Worm (Caenorhabditis elegans): Measurements from ENCODE around the gene eor-2.
A peak's percentile ranks its signal among the peaks of the same experiment; 100 is the strongest.

eor-2 gene

DNA sequence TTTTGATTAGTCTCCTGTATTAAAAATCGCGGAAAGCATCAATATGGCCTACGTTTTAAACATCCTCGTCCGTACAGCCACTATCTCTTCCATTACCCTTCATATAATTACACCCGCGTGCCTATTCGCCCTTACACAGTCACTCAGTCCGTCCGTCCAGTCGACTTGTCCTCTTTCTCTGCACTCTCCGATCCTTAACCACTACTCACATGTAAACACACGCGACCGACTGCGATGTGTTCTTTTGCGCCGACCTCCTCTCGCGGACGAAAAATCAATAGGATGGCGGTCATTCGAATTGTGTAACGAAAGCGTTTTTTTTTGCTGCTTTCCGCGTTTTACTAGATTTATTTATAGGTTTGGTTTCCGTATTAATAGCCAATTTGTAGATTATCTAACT is at the start of gene eor-2:
Gene eor-2, plus strand, starts transcription at position 342 of the 400 bp plus-strand sequence.
- peak; percentile 27 for TF ChIP-seq F13C5.2 (tag; optimal IDR thresholded peaks at IDR 0.05)
- TF ChIP-seq tbx-11 (GFP tag; IDR thresholded peaks at IDR 0.05): no peak
- no peak for TF ChIP-seq ama-1 (optimal IDR thresholded peaks at IDR 0.05)
- TF ChIP-seq ceh-13 (GFP tag; optimal IDR thresholded peaks at IDR 0.05): no peak
- TF ChIP-seq flt-1 (GFP tag; IDR thresholded peaks at IDR 0.05): peak; percentile 3; the same call in 1 of the 2 replicates
- no peak for TF ChIP-seq hnd-1 (tag; optimal IDR thresholded peaks at IDR 0.05)

DNA sequence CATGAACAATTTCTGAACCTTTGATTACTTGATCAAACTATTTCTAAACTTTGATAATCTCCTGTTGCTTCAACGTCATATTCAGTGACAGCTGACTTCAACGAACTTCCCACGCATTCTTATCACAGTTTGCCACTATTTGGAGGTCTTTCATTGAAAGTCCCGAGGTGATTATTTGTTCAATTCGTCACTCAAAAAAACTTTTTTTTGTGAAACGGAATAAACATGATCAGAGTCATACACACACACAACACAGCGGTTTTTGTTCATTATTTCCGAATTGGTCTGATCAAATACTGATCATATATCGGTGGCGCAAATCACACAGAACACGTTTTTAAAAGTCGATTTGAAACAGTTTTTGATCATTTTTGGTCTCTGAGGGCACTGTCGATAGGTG is 46.4 kb upstream of the eor-2 start:
- no peak for TF ChIP-seq tbx-37 (GFP tag; conservative IDR thresholded peaks at IDR 0.05)
- TF ChIP-seq flt-1 (GFP tag; IDR thresholded peaks at IDR 0.05): no peak
- no peak for TF ChIP-seq hnd-1 (tag; optimal IDR thresholded peaks at IDR 0.05)
- no peak for TF ChIP-seq tbx-11 (GFP tag; IDR thresholded peaks at IDR 0.05)
- TF ChIP-seq hmbx-1 (tag; optimal IDR thresholded peaks at IDR 0.05): no peak
- TF ChIP-seq B0310.2 (tag; optimal IDR thresholded peaks at IDR 0.05): no peak
- no peak for TF ChIP-seq scrt-1 (GFP tag; IDR thresholded peaks at IDR 0.05)
- TF ChIP-seq hmg-4 (GFP tag; optimal IDR thresholded peaks at IDR 0.05): no peak
- TF ChIP-seq pes-1 (GFP tag; IDR thresholded peaks at IDR 0.05): no peak

- TF ChIP-seq hmbx-1 (tag; optimal IDR thresholded peaks at IDR 0.05): no peak
- TF ChIP-seq hnd-1 (tag; optimal IDR thresholded peaks at IDR 0.05): no peak
- no peak for TF ChIP-seq scrt-1 (GFP tag; IDR thresholded peaks at IDR 0.05)
- TF ChIP-seq sea-1 (GFP tag; conservative IDR thresholded peaks at IDR 0.05): no peak
- no peak for TF ChIP-seq ets-7 (tag; optimal IDR thresholded peaks at IDR 0.05)
- no peak for TF ChIP-seq F13C5.2 (tag; optimal IDR thresholded peaks at IDR 0.05)
- TF ChIP-seq hmg-4 (GFP tag; optimal IDR thresholded peaks at IDR 0.05): no peak
- no peak for TF ChIP-seq tbx-11 (GFP tag; IDR thresholded peaks at IDR 0.05)
These were observed 45.4 kb upstream of the eor-2 start for ce11 chrX:14557352-14557935.

DNA sequence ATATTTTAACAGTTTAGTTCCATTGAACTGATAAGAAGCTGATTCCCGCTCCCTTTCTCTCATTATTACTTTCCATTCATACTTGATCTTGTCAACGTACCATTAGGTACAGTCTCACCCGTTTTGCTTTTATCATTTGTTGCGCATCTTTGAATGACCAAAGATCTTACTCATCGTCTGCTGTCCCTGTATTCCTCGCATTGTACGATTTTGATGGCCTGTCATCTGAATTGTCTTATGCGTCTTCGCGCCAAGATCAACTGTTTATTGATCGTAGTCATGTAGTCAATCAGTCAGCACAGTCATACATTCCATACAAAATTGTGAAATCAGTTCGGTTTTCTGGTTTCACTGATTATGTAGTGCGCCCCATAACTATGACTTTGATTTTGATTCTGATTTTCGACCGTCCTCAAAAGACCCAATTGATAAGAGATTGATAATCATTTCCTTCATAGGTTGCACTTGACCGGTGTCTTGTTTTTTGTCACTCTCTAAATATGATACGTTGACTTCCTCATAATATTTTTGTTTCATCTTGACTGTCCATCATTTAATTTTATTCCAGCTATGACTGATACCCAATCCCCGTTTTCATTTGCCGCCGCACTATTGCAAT is 44.8 kb upstream of the eor-2 start, which contains the start of gene nhr-3:
Gene nhr-3, plus strand, starts transcription at position 569 of the 619 bp plus-strand sequence.
- TF ChIP-seq hmbx-1 (tag; optimal IDR thresholded peaks at IDR 0.05) (no peak), ets-7 (tag; optimal IDR thresholded peaks at IDR 0.05) (no peak), hmg-4 (GFP tag; optimal IDR thresholded peaks at IDR 0.05) (no peak), tbx-11 (GFP tag; IDR thresholded peaks at IDR 0.05) (no peak), B0310.2 (tag; optimal IDR thresholded peaks at IDR 0.05) (no peak), tbx-37 (GFP tag; conservative IDR thresholded peaks at IDR 0.05) (no peak), aly-1 (tag; optimal IDR thresholded peaks at IDR 0.05) (no peak), pes-1 (GFP tag; IDR thresholded peaks at IDR 0.05) (no peak), ceh-36 (tag; optimal IDR thresholded peaks at IDR 0.05) (no peak), scrt-1 (GFP tag; IDR thresholded peaks at IDR 0.05) (no peak), ceh-13 (GFP tag; optimal IDR thresholded peaks at IDR 0.05) (no peak), hnd-1 (tag; optimal IDR thresholded peaks at IDR 0.05) (no peak), F13C5.2 (tag; optimal IDR thresholded peaks at IDR 0.05) (no peak), ama-1 (optimal IDR thresholded peaks at IDR 0.05) (no peak), sea-1 (GFP tag; conservative IDR thresholded peaks at IDR 0.05) (no peak), tra-4 (tag; optimal IDR thresholded peaks at IDR 0.05) (no peak)

ce11 chrX:14559084-14559483 is 43.7 kb upstream of the eor-2 start:
- TF ChIP-seq B0310.2 (tag; optimal IDR thresholded peaks at IDR 0.05) (no peak), hmg-4 (GFP tag; optimal IDR thresholded peaks at IDR 0.05) (no peak), pes-1 (GFP tag; IDR thresholded peaks at IDR 0.05) (no peak), tbx-37 (GFP tag; conservative IDR thresholded peaks at IDR 0.05) (no peak), flt-1 (GFP tag; IDR thresholded peaks at IDR 0.05) (no peak), ceh-13 (GFP tag; optimal IDR thresholded peaks at IDR 0.05) (no peak), hnd-1 (tag; optimal IDR thresholded peaks at IDR 0.05) (no peak), F13C5.2 (tag; optimal IDR thresholded peaks at IDR 0.05) (no peak), sea-1 (GFP tag; conservative IDR thresholded peaks at IDR 0.05) (no peak), hmbx-1 (tag; optimal IDR thresholded peaks at IDR 0.05) (no peak), aly-1 (tag; optimal IDR thresholded peaks at IDR 0.05) (no peak), ama-1 (optimal IDR thresholded peaks at IDR 0.05) (no peak), scrt-1 (GFP tag; IDR thresholded peaks at IDR 0.05) (no peak), ceh-36 (tag; optimal IDR thresholded peaks at IDR 0.05) (no peak), tra-4 (tag; optimal IDR thresholded peaks at IDR 0.05) (no peak), ets-7 (tag; optimal IDR thresholded peaks at IDR 0.05) (no peak), tbx-11 (GFP tag; IDR thresholded peaks at IDR 0.05) (no peak)

ce11 chrX:14559519-14560296 is 43.1 kb upstream of the eor-2 start:
- TF ChIP-seq sea-1 (GFP tag; conservative IDR thresholded peaks at IDR 0.05): no peak
- no peak for TF ChIP-seq hmg-4 (GFP tag; optimal IDR thresholded peaks at IDR 0.05)
- TF ChIP-seq tbx-37 (GFP tag; conservative IDR thresholded peaks at IDR 0.05): no peak
- no peak for TF ChIP-seq scrt-1 (GFP tag; IDR thresholded peaks at IDR 0.05)
- no peak for TF ChIP-seq ama-1 (optimal IDR thresholded peaks at IDR 0.05)

DNA sequence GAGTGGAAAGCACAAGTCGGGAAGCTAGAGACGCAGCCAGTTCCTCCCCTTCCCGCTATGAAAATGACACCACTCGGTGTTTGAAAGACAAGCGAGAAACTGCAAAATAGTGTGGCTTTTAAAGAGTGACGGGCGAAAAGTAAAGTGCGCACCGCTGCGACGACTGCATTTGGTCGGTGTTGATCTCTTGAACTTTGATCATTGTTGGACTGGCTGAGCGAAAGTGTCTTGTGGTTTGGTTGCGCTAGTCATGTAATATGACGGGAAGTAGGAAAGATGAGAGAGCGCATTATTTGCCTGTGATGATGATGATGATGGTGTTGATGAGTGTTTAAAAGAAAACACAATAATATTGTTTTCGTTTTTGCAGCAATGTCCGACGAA is 42.5 kb upstream of the eor-2 start:
- no peak for TF ChIP-seq hnd-1 (tag; optimal IDR thresholded peaks at IDR 0.05)
- TF ChIP-seq F13C5.2 (tag; optimal IDR thresholded peaks at IDR 0.05): peak; percentile 34
- TF ChIP-seq hmbx-1 (tag; optimal IDR thresholded peaks at IDR 0.05): no peak
- no peak for TF ChIP-seq tbx-11 (GFP tag; IDR thresholded peaks at IDR 0.05)
